Fruit fly (Drosophila melanogaster) whole organism, adult: Measurements from ENCODE around the gene CG15725.

ENCODE experiments used
- CG11617 ChIP-seq: fragments of 200-800 bp; sonication (Bioruptor generic); optimal IDR thresholded peaks from 2 replicates; lab custom pipeline; 2017; ENCODE audit warnings: mild to moderate bottlenecking, missing biosample characterization, missing genetic modification reagents, missing genetic modification characterization
- CG14711 ChIP-seq: fragments of 200-800 bp; sonication (Bioruptor generic); optimal IDR thresholded peaks from 2 replicates; lab custom pipeline; 2018; ENCODE audit warnings: missing biosample characterization, mild to moderate bottlenecking, missing genetic modification characterization, moderate library complexity
- CG7045 ChIP-seq: fragments of 200-800 bp; sonication (Bioruptor generic); optimal IDR thresholded peaks from 2 replicates; lab custom pipeline; 2017; ENCODE audit warnings: missing biosample characterization, mild to moderate bottlenecking, missing genetic modification characterization
- Crg-1 ChIP-seq: fragments of 200-800 bp; sonication (Bioruptor generic); optimal IDR thresholded peaks from 2 replicates; lab custom pipeline; 2016; ENCODE audit warnings: missing biosample characterization, missing genetic modification characterization
- Hr96 ChIP-seq: fragments of 200-800 bp; sonication (Bioruptor generic); optimal IDR thresholded peaks from 2 replicates; lab custom pipeline; 2016; ENCODE audit warnings: missing biosample characterization, missing genetic modification characterization
- cic ChIP-seq: fragments of 200-800 bp; sonication (Bioruptor generic); optimal IDR thresholded peaks from 2 replicates; lab custom pipeline; 2017; ENCODE audit warnings: missing biosample characterization, mild to moderate bottlenecking, missing genetic modification characterization, moderate library complexity
- cnc ChIP-seq, 2 experiments: fragments of >200 bp; optimal IDR thresholded peaks; 2 replicates each; lab custom pipeline; 2017
- kay ChIP-seq: fragments of 200-800 bp; sonication (Bioruptor generic); peaks from one replicate; lab custom pipeline; 2016; ENCODE audit warnings: missing biosample characterization, missing genetic modification characterization, borderline replicate concordance
- ovo ChIP-seq: fragments of 200-800 bp; sonication (Bioruptor generic); optimal IDR thresholded peaks from 2 replicates; lab custom pipeline; 2016; ENCODE audit warnings: missing biosample characterization, missing genetic modification characterization
- pad ChIP-seq: fragments of 200-800 bp; sonication (Bioruptor generic); optimal IDR thresholded peaks from 3 replicates; lab custom pipeline; 2017; ENCODE audit warnings: missing biosample characterization, missing genetic modification characterization, mild to moderate bottlenecking, moderate library complexity, missing genetic modification reagents

DNA sequence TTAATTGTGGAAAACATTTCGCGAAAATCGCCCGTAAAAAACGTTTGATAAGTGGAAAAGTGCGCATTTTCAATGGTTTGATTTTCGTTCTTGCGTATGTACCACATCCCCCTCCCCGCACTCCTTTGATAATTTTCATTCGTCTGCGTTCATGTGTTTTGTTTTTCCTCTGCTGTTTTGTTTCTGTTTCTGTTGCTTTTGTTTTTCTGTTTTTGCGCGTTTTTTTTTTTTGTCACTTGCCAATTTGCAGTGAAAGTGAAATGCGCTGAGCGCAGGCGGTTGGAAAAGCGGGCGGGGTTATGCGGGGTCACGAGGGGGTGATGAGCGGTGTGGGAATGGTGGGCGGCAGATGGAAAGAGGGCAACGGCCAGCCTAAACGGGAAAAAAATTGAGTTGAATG, 37.6 kb downstream of the CG15725 start:
- no peak for TF ChIP-seq kay (GFP tag; lab: Kevin White, UChicago)
- no peak for TF ChIP-seq pad (GFP tag; lab: Kevin White, UChicago)
- no peak for TF ChIP-seq Crg-1 (GFP tag; lab: Kevin White, UChicago)
- TF ChIP-seq CG11617 (GFP tag; lab: Kevin White, UChicago), result no peak
- no peak for TF ChIP-seq CG7045 (GFP tag; lab: Kevin White, UChicago)
- no peak for TF ChIP-seq Hr96
- TF ChIP-seq CG14711, result no peak
- no peak for TF ChIP-seq cnc (optimal IDR thresholded peaks at IDR 0.05; lab: Kevin White, UChicago)
- TF ChIP-seq ovo, result no peak
- no peak for TF ChIP-seq cic (GFP tag; lab: Kevin White, UChicago)
